Fruit fly (Drosophila melanogaster): Measurements from ENCODE around the gene fws.

DNA sequence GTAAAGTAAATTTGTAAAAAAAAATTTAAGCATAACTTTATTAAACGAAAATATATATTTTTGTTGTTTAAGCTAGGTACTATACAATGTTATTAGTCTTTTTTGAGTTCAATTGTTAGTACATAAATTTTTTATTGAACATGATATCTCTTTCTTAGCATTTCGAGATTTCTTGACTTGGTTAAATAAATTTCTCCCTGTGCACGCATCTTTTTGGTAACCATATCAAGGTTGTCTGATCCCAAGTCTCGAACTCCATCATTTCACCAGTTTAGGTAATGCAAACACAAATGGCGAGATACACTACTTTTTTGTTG is 49.5 kb downstream of the fws start:
- TF ChIP-seq h (optimal IDR thresholded peaks at IDR 0.05) (no peak), psq (optimal IDR thresholded peaks at IDR 0.05) (no peak), Sin3A (optimal IDR thresholded peaks at IDR 0.05) (no peak)
